Fruit fly (Drosophila melanogaster) S2 (cell line): ENCODE results near the gene Arl8.

ENCODE experiments used
- CG8478 ChIP-seq: fragments of >200 bp; optimal IDR thresholded peaks from 2 replicates; lab custom pipeline; 2018
- CTCF ChIP-seq, 2 experiments: fragments of >200 bp; optimal IDR thresholded peaks; 2 replicates each; lab custom pipeline; 2018

DNA sequence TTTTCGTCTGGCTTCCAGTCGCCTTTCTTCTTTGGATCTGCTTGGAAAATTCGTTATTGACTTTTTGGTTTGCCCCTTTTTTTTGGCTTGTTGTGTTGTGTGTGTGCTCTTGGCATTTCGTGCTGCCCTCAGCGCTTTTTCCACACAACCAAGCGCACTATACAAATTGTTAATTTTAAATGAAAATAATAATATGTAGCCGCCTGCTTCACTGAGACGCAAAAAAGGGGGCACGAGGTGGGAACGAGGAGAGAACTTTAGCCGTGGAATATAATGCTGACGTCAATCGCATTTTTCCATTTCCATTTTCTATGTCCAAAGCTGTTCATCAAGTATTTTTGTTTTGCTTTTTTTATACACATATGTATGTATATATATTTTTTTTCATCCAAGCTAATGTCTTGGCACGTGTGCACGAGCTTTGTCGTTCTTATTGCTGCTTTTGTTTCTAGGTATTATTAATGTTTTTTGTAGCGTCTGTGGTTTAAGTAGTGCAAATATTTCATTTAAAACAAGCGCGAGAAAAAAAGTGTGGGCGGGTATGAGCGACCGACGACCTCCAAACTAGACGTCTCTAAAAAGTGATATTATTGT lies 14.5 kb upstream of the Arl8 start:
- TF ChIP-seq CG8478 (lab: Kevin White, UChicago) (no peak), CTCF (optimal IDR thresholded peaks at IDR 0.05; lab: Kevin White, UChicago) (no peak)
